Worm (Caenorhabditis elegans): ENCODE results near the gene F59F3.6.

Gene F59F3.6

ce11 chrX:10966251-10966650 is 32.8 kb downstream of the F59F3.6 start, which contains the start of gene lge-1:
Gene lge-1 (plus strand): TSS chrX:10966551.
- TF ChIP-seq pqm-1 (tag; optimal IDR thresholded peaks at IDR 0.05), result no peak

ce11 chrX:10965508-10965907 is 33.6 kb downstream of the F59F3.6 start:
- TF ChIP-seq nhr-23 (tag; optimal IDR thresholded peaks at IDR 0.05), result no peak
- no peak for TF ChIP-seq unc-62 (GFP tag; optimal IDR thresholded peaks at IDR 0.05)

- peak; percentile 31 for TF ChIP-seq pqm-1 (tag; optimal IDR thresholded peaks at IDR 0.05)
- TF ChIP-seq sea-2 (GFP tag; optimal IDR thresholded peaks at IDR 0.05), result no peak
- TF ChIP-seq jun-1 (tag; optimal IDR thresholded peaks at IDR 0.05), result peak; percentile 18
- no peak for TF ChIP-seq nhr-76 (tag; optimal IDR thresholded peaks at IDR 0.05)
- TF ChIP-seq fkh-10 (GFP tag; optimal IDR thresholded peaks at IDR 0.05), result no peak
- TF ChIP-seq egl-27 (tag; optimal IDR thresholded peaks at IDR 0.05), result no peak
- peak; percentile 88 for TF ChIP-seq nhr-43 (tag; optimal IDR thresholded peaks at IDR 0.05; ENCODE audit: poor library complexity, severe bottlenecking)
- TF ChIP-seq elt-2 (tag; optimal IDR thresholded peaks at IDR 0.05), result peak; percentile 51
- TF ChIP-seq ceh-16 (tag; optimal IDR thresholded peaks at IDR 0.05), result no peak
- no peak for TF ChIP-seq ceh-9 (tag; optimal IDR thresholded peaks at IDR 0.05)
- no peak for TF ChIP-seq lin-15B (tag; optimal IDR thresholded peaks at IDR 0.05)
- TF ChIP-seq R02D3.7 (tag; optimal IDR thresholded peaks at IDR 0.05), result no peak
- TF ChIP-seq nhr-28 (tag; optimal IDR thresholded peaks at IDR 0.05), result no peak
- no peak for TF ChIP-seq nhr-23 (tag; optimal IDR thresholded peaks at IDR 0.05)
- TF ChIP-seq elt-3 (tag; optimal IDR thresholded peaks at IDR 0.05), result peak in 1 of 3 experiments; percentile 12
- no peak for TF ChIP-seq nhr-237 (tag; optimal IDR thresholded peaks at IDR 0.05)
- TF ChIP-seq pha-4 (tag; optimal IDR thresholded peaks at IDR 0.05), result no peak
- TF ChIP-seq tbx-2 (tag; optimal IDR thresholded peaks at IDR 0.05), result peak; percentile 63
- no peak for TF ChIP-seq ZK546.5 (tag; optimal IDR thresholded peaks at IDR 0.05)
- TF ChIP-seq mml-1 (tag; optimal IDR thresholded peaks at IDR 0.05), result no peak
- peak; percentile 61 for TF ChIP-seq ceh-82 (tag; optimal IDR thresholded peaks at IDR 0.05)
- TF ChIP-seq nhr-12 (tag; optimal IDR thresholded peaks at IDR 0.05), result no peak
- no peak for TF ChIP-seq eor-1 (tag; optimal IDR thresholded peaks at IDR 0.05)
- no peak for TF ChIP-seq ama-1 (optimal IDR thresholded peaks at IDR 0.05)
- TF ChIP-seq snpc-4 (tag; optimal IDR thresholded peaks at IDR 0.05), result no peak
- TF ChIP-seq fkh-2 (tag; optimal IDR thresholded peaks at IDR 0.05), result no peak
- no peak for TF ChIP-seq nhr-11 (tag; optimal IDR thresholded peaks at IDR 0.05)
- TF ChIP-seq skn-1 (tag; optimal IDR thresholded peaks at IDR 0.05), result peak; percentile 11
- peak; percentile 46 for TF ChIP-seq ztf-4 (tag; optimal IDR thresholded peaks at IDR 0.05)
- peak; percentile 17 for TF ChIP-seq hmg-11 (tag; optimal IDR thresholded peaks at IDR 0.05)
- peak; percentile 65 for TF ChIP-seq lsy-12 (tag; optimal IDR thresholded peaks at IDR 0.05)
- TF ChIP-seq nhr-67 (tag; optimal IDR thresholded peaks at IDR 0.05), result no peak
- TF ChIP-seq nhr-77 (tag; optimal IDR thresholded peaks at IDR 0.05), result no peak
- TF ChIP-seq elt-1 (tag; optimal IDR thresholded peaks at IDR 0.05), result no peak
- TF ChIP-seq fos-1 (tag; optimal IDR thresholded peaks at IDR 0.05), result no peak
- TF ChIP-seq lin-39 (tag; optimal IDR thresholded peaks at IDR 0.05), result peak; percentile 53
- peak; percentile 18 for TF ChIP-seq nhr-25 (tag; optimal IDR thresholded peaks at IDR 0.05)
- TF ChIP-seq ceh-28 (tag; optimal IDR thresholded peaks at IDR 0.05), result no peak
These were observed 35.5 kb downstream of the F59F3.6 start, which contains the start of gene nas-10 for ce11 chrX:10963453-10964046. Gene nas-10 (minus strand): TSS chrX:10963503.

DNA sequence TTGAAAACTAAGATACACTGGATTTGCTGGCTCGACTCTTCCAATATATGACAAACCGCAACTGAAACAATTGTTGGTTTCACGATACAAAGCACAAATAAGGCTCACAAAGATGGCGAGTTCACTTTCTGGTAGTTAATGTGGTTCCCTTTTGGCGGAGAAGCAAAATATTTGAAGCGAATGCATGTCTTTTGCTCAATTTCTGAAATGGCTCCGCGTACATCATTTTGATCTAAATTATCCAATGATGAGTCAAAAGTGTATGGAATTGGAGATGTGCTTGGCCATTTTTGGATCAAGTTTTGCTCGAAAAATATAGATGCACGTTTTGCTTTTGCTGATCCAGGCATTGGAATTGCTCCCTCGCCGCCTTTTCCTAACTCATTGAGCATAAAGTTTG is 37.4 kb downstream of the F59F3.6 start:
- TF ChIP-seq lin-39 (tag; optimal IDR thresholded peaks at IDR 0.05), result no peak

Data from whole organism, L3 larva.